Worm (Caenorhabditis elegans) whole organism, L1 larva: ENCODE results near the gene str-37.

Experiments
- C34B4.2 ChIP-seq: sonication (generic microtip); optimal IDR thresholded peaks from 2 replicates; lab custom pipeline; 2017; ENCODE audit warnings: mild to moderate bottlenecking, missing genetic modification characterization, missing compliant biosample characterization
- F16B12.6 ChIP-seq: fragments of 150-350 bp; optimal IDR thresholded peaks from 2 replicates; lab custom pipeline; 2014; ENCODE audit warnings: missing biosample characterization, missing genetic modification characterization
- Y116A8C.19 ChIP-seq: sonication (generic microtip); optimal IDR thresholded peaks from 2 replicates; lab custom pipeline; 2016; ENCODE audit warnings: missing compliant biosample characterization, missing genetic modification characterization, borderline replicate concordance
- ama-1 ChIP-seq: fragments of 150-350 bp; optimal IDR thresholded peaks from 2 replicates; lab custom pipeline; 2014
- blmp-1 ChIP-seq: fragments of 150-350 bp; optimal IDR thresholded peaks from 2 replicates; lab custom pipeline; 2014; ENCODE audit warnings: missing biosample characterization, missing genetic modification characterization
- ceh-63 ChIP-seq: fragments of 200-800 bp; sonication (Bioruptor generic); optimal IDR thresholded peaks from 2 replicates; lab custom pipeline; 2018; ENCODE audit warnings: mild to moderate bottlenecking, missing genetic modification characterization, missing compliant biosample characterization
- ceh-82 ChIP-seq, 3 experiments: fragments of 150-350 bp in 1 of 3; sonication (generic microtip) in 2 of 3; optimal IDR thresholded peaks; 2 replicates each; lab custom pipeline; 2014 to 2017; ENCODE audit warnings: missing biosample characterization in 3 of 3, missing genetic modification characterization in 3 of 3
- ceh-90 ChIP-seq: sonication (generic microtip); optimal IDR thresholded peaks from 2 replicates; lab custom pipeline; 2016; ENCODE audit warnings: missing genetic modification characterization, missing compliant biosample characterization
- dpl-1 ChIP-seq, 3 experiments: fragments of 150-350 bp in 2 of 3; sonication (generic microtip) in 1 of 3; optimal IDR thresholded peaks; 2 replicates each; lab custom pipeline; 2014 to 2017; ENCODE audit warnings: missing biosample characterization in 3 of 3, missing genetic modification characterization in 3 of 3, missing genetic modification reagents in 3 of 3
- dsc-1 ChIP-seq: sonication (generic microtip); optimal IDR thresholded peaks from 2 replicates; lab custom pipeline; 2016; ENCODE audit warnings: mild to moderate bottlenecking, missing genetic modification characterization, missing compliant biosample characterization
- efl-1 ChIP-seq, 4 experiments: fragments of 150-350 bp; optimal IDR thresholded peaks in 3 of 4; peaks in 1 of 4; 1 replicate in 1 of 4; 2 replicates in 3 of 4; lab custom pipeline; 2014; ENCODE audit warnings: missing biosample characterization in 2 of 4, missing genetic modification characterization in 2 of 4, missing genetic modification reagents in 2 of 4
- egl-13 ChIP-seq: sonication (generic microtip); optimal IDR thresholded peaks from 2 replicates; lab custom pipeline; 2016; ENCODE audit warnings: missing genotype, missing genetic modification reagents, missing genetic modification characterization, missing compliant biosample characterization
- egl-27 ChIP-seq, 2 experiments: fragments of 150-350 bp in 1 of 2; sonication (generic microtip); optimal IDR thresholded peaks; 3 replicates each; lab custom pipeline; 2017 to 2018; ENCODE audit warnings: missing biosample characterization in 2 of 2, missing genetic modification characterization in 2 of 2, missing genetic modification reagents in 2 of 2
- elt-3 ChIP-seq, 6 experiments: fragments of 150-350 bp in 1 of 6; sonication (generic microtip); optimal IDR thresholded peaks; 2 replicates each; lab custom pipeline; 2017 to 2018; ENCODE audit warnings: missing biosample characterization in 6 of 6, missing genetic modification characterization in 6 of 6, inconsistent platforms in 1 of 6
- fkh-10 ChIP-seq: sonication (generic microtip); optimal IDR thresholded peaks from 2 replicates; lab custom pipeline; 2017; ENCODE audit warnings: missing biosample characterization, missing genetic modification reagents, missing genetic modification characterization
- fkh-8 ChIP-seq: sonication (generic microtip); optimal IDR thresholded peaks from 2 replicates; lab custom pipeline; 2016; ENCODE audit warnings: mild to moderate bottlenecking, missing genetic modification characterization, missing compliant biosample characterization
- fos-1 ChIP-seq: fragments of 150-350 bp; optimal IDR thresholded peaks from 2 replicates; lab custom pipeline; 2014; ENCODE audit warnings: missing biosample characterization, missing genetic modification characterization
- hlh-17 ChIP-seq: fragments of 200-800 bp; sonication (Bioruptor generic); optimal IDR thresholded peaks from 2 replicates; lab custom pipeline; 2018; ENCODE audit warnings: missing genetic modification characterization, mild to moderate bottlenecking, missing compliant biosample characterization, moderate library complexity, borderline replicate concordance
- hlh-4 ChIP-seq: sonication (generic microtip); optimal IDR thresholded peaks from 2 replicates; lab custom pipeline; 2016; ENCODE audit warnings: mild to moderate bottlenecking, missing genetic modification characterization, missing compliant biosample characterization
- hpl-2 ChIP-seq: fragments of 150-350 bp; optimal IDR thresholded peaks from 2 replicates; lab custom pipeline; 2014; ENCODE audit warnings: missing biosample characterization, missing genetic modification reagents, missing genetic modification characterization
- isw-1 ChIP-seq: fragments of 200-800 bp; sonication (Bioruptor generic); IDR thresholded peaks from 2 replicates; pipeline ENCODE4 v1.3.6; 2022; ENCODE audit warnings: missing genetic modification characterization, missing compliant biosample characterization
- lin-14 ChIP-seq: fragments of 200-800 bp; sonication (Bioruptor generic); optimal IDR thresholded peaks from 2 replicates; lab custom pipeline; 2018; ENCODE audit warnings: mild to moderate bottlenecking, missing genetic modification characterization, moderate library complexity, missing compliant biosample characterization
- lin-35 ChIP-seq, 2 experiments: fragments of 150-350 bp; optimal IDR thresholded peaks; 2 replicates each; lab custom pipeline; 2014; ENCODE audit warnings: missing biosample characterization in 2 of 2, missing genetic modification characterization in 2 of 2, missing genetic modification reagents in 2 of 2
- lsy-2 ChIP-seq, 2 experiments: fragments of 150-350 bp; optimal IDR thresholded peaks; 2 replicates each; lab custom pipeline; 2014; ENCODE audit warnings: missing biosample characterization in 2 of 2, missing genetic modification characterization in 2 of 2
- mep-1 ChIP-seq: fragments of 150-350 bp; optimal IDR thresholded peaks from 2 replicates; lab custom pipeline; 2014; ENCODE audit warnings: missing biosample characterization, missing genetic modification characterization
- nhr-19 ChIP-seq: fragments of 200-800 bp; sonication (Bioruptor generic); conservative IDR thresholded peaks from 2 replicates; pipeline ENCODE4 v1.3.6; 2022; ENCODE audit warnings: missing genetic modification characterization, missing compliant biosample characterization
- nhr-20 ChIP-seq: sonication (generic microtip); optimal IDR thresholded peaks from 2 replicates; lab custom pipeline; 2016; ENCODE audit warnings: mild to moderate bottlenecking, missing genetic modification characterization, missing compliant biosample characterization
- nhr-28 ChIP-seq: fragments of 150-350 bp; optimal IDR thresholded peaks from 2 replicates; lab custom pipeline; 2014; ENCODE audit warnings: missing biosample characterization, missing genetic modification characterization
- nhr-71 ChIP-seq: sonication (generic microtip); optimal IDR thresholded peaks from 2 replicates; lab custom pipeline; 2016; ENCODE audit warnings: mild to moderate bottlenecking, missing genetic modification characterization, moderate library complexity, missing compliant biosample characterization
- nhr-76 ChIP-seq: sonication (generic microtip); optimal IDR thresholded peaks from 2 replicates; lab custom pipeline; 2017; ENCODE audit warnings: missing biosample characterization, missing genetic modification characterization
- nhr-77 ChIP-seq: fragments of 150-350 bp; optimal IDR thresholded peaks from 2 replicates; lab custom pipeline; 2014; ENCODE audit warnings: missing biosample characterization, missing genetic modification characterization
- nhr-84 ChIP-seq: sonication (generic microtip); optimal IDR thresholded peaks from 2 replicates; lab custom pipeline; 2017; ENCODE audit warnings: missing biosample characterization, missing genetic modification characterization
- nhr-85 ChIP-seq: sonication (generic microtip); peaks from one replicate; lab custom pipeline; 2016; ENCODE audit warnings: missing genetic modification characterization, inconsistent platforms, missing compliant biosample characterization
- pag-3 ChIP-seq: sonication (generic microtip); optimal IDR thresholded peaks from 2 replicates; lab custom pipeline; 2017; ENCODE audit warnings: missing genetic modification characterization, mild to moderate bottlenecking, missing compliant biosample characterization, antibody characterized with exemption, borderline replicate concordance; ENCODE audit not compliant: insufficient read depth
- pax-3 ChIP-seq: fragments of 200-800 bp; sonication (Bioruptor generic); optimal IDR thresholded peaks from 2 replicates; lab custom pipeline; 2018; ENCODE audit warnings: mild to moderate bottlenecking, missing genetic modification characterization, moderate library complexity, missing compliant biosample characterization
- pqm-1 ChIP-seq: sonication (generic microtip); optimal IDR thresholded peaks from 3 replicates; lab custom pipeline; 2017; ENCODE audit warnings: missing biosample characterization, missing genetic modification characterization
- rnt-1 ChIP-seq: sonication (generic microtip); optimal IDR thresholded peaks from 2 replicates; lab custom pipeline; 2016; ENCODE audit warnings: mild to moderate bottlenecking, missing genetic modification characterization, moderate library complexity, missing compliant biosample characterization
- sox-4 ChIP-seq: sonication (generic microtip); optimal IDR thresholded peaks from 2 replicates; lab custom pipeline; 2016; ENCODE audit warnings: missing genetic modification characterization, missing compliant biosample characterization
- tbx-2 ChIP-seq: sonication (generic microtip); optimal IDR thresholded peaks from 2 replicates; lab custom pipeline; 2016; ENCODE audit warnings: missing genetic modification characterization, missing compliant biosample characterization
- unc-130 ChIP-seq: fragments of 150-350 bp; optimal IDR thresholded peaks from 2 replicates; lab custom pipeline; 2017; ENCODE audit warnings: missing biosample characterization, missing genetic modification characterization, inconsistent platforms
- unc-98 ChIP-seq: fragments of 200-800 bp; sonication (Bioruptor generic); IDR thresholded peaks from 2 replicates; pipeline ENCODE4 v1.3.6; 2022; ENCODE audit warnings: missing genetic modification characterization, missing compliant biosample characterization
- ztf-11 ChIP-seq, 2 experiments: sonication (generic microtip); optimal IDR thresholded peaks; 2 replicates each; lab custom pipeline; 2016 to 2017; ENCODE audit warnings: missing genetic modification characterization in 2 of 2, missing biosample characterization in 1 of 2, missing compliant biosample characterization in 1 of 2
- ztf-4 ChIP-seq: fragments of 150-350 bp; optimal IDR thresholded peaks from 2 replicates; lab custom pipeline; 2014; ENCODE audit warnings: missing biosample characterization, missing genetic modification characterization

Gene str-37

ce11 chrV:13294507-13294906, 33.1 kb upstream of the str-37 start:
- TF ChIP-seq elt-3 (tag; optimal IDR thresholded peaks at IDR 0.05; lab: Kevin White, UChicago) (no peak), C34B4.2 (tag; lab: Kevin White, UChicago) (no peak), unc-98 (no peak), efl-1 (optimal IDR thresholded peaks at IDR 0.05; lab: Kevin White, UChicago) (no peak), efl-1 (GFP tag; optimal IDR thresholded peaks at IDR 0.05 in 1 of 2; lab: Kevin White, UChicago) (no peak), fkh-10 (GFP tag; lab: Kevin White, UChicago) (no peak), fos-1 (no peak), ceh-90 (tag; lab: Kevin White, UChicago) (no peak), pag-3 (tag; lab: Kevin White, UChicago) (no peak), sox-4 (tag; lab: Kevin White, UChicago) (no peak), F16B12.6 (tag; lab: Kevin White, UChicago) (no peak)

ce11 chrV:13295859-13296258, 31.7 kb upstream of the str-37 start, which contains the start of gene uig-1:
uig-1 (minus strand) TSS chrV:13295978.
- peak; percentile 75 for TF ChIP-seq lin-14 (GFP tag; lab: Kevin White, UChicago)
- TF ChIP-seq ztf-4 (tag; lab: Kevin White, UChicago) = no peak

ce11 chrV:13297220-13297619, 30.3 kb upstream of the str-37 start, which contains the start of gene C26E1.1:
C26E1.1 (plus strand) TSS chrV:13297520.
- TF ChIP-seq hlh-4 = no peak
- TF ChIP-seq ztf-11 (tag; optimal IDR thresholded peaks at IDR 0.05; lab: Kevin White, UChicago) = no peak
- TF ChIP-seq pqm-1 = no peak
- no peak for TF ChIP-seq pax-3 (tag; lab: Kevin White, UChicago)
- no peak for TF ChIP-seq nhr-28 (tag; lab: Kevin White, UChicago)
- no peak for TF ChIP-seq nhr-20
- no peak for TF ChIP-seq hlh-17 (GFP tag; lab: Kevin White, UChicago)
- TF ChIP-seq nhr-77 (tag; lab: Kevin White, UChicago) = no peak
- TF ChIP-seq blmp-1 (tag; lab: Kevin White, UChicago) = no peak
- no peak for TF ChIP-seq egl-27 (tag; optimal IDR thresholded peaks at IDR 0.05; lab: Kevin White, UChicago)
- TF ChIP-seq rnt-1 (tag; lab: Kevin White, UChicago) = no peak
- no peak for TF ChIP-seq fkh-8 (tag; lab: Kevin White, UChicago)
- TF ChIP-seq C34B4.2 (tag; lab: Kevin White, UChicago) = no peak
- no peak for TF ChIP-seq dsc-1
- TF ChIP-seq fkh-10 (GFP tag; lab: Kevin White, UChicago) = no peak
- TF ChIP-seq egl-13 = no peak
- TF ChIP-seq ceh-82 (tag; optimal IDR thresholded peaks at IDR 0.05; lab: Kevin White, UChicago) = no peak
- no peak for TF ChIP-seq dpl-1 (GFP tag; optimal IDR thresholded peaks at IDR 0.05; lab: Kevin White, UChicago)
- no peak for TF ChIP-seq Y116A8C.19 (tag; lab: Kevin White, UChicago)
- TF ChIP-seq nhr-84 (tag; lab: Kevin White, UChicago) = no peak

- TF ChIP-seq nhr-76 = no peak
- TF ChIP-seq lin-35 (GFP tag; optimal IDR thresholded peaks at IDR 0.05; lab: Kevin White, UChicago) = no peak
- TF ChIP-seq nhr-71 (tag; lab: Kevin White, UChicago) = peak; percentile 11
- no peak for TF ChIP-seq nhr-19
- TF ChIP-seq tbx-2 (tag; lab: Kevin White, UChicago) = no peak
- TF ChIP-seq unc-98 = no peak
- no peak for TF ChIP-seq lsy-2 (tag; optimal IDR thresholded peaks at IDR 0.05; lab: Kevin White, UChicago)
- no peak for TF ChIP-seq mep-1
- no peak for TF ChIP-seq hpl-2 (GFP tag; lab: Kevin White, UChicago)
- no peak for TF ChIP-seq dsc-1
- TF ChIP-seq nhr-85 = no peak
- TF ChIP-seq unc-130 (tag; lab: Kevin White, UChicago) = no peak
- TF ChIP-seq rnt-1 (tag; lab: Kevin White, UChicago) = peak; percentile 2
- TF ChIP-seq dpl-1 (GFP tag; optimal IDR thresholded peaks at IDR 0.05; lab: Kevin White, UChicago) = no peak
- no peak for TF ChIP-seq ama-1 (lab: Kevin White, UChicago)
- TF ChIP-seq ceh-63 (GFP tag; lab: Kevin White, UChicago) = no peak
- peak; percentile 37 for TF ChIP-seq lin-14 (GFP tag; lab: Kevin White, UChicago)
- no peak for TF ChIP-seq isw-1 (GFP tag; lab: Robert Waterston, UW)
Measured at ce11 chrV:13298706-13299105, 28.9 kb upstream of the str-37 start.
